Fruit fly (Drosophila melanogaster) whole organism: ENCODE data around the gene fray.

ENCODE experiments used
- CG8478 ChIP-seq: fragments of >200 bp; optimal IDR thresholded peaks from 2 replicates; lab custom pipeline; 2018; ENCODE audit warnings: inconsistent platforms
- Dll ChIP-seq: fragments of >200 bp; optimal IDR thresholded peaks from 2 replicates; lab custom pipeline; 2017
- EcR ChIP-seq, 2 experiments: fragments of >200 bp; optimal IDR thresholded peaks; 2 replicates each; lab custom pipeline; 2017; ENCODE audit warnings: missing biosample characterization in 2 of 2, missing genetic modification characterization in 2 of 2, missing genetic modification reagents in 2 of 2
- pan ChIP-seq: fragments of >200 bp; optimal IDR thresholded peaks from 2 replicates; lab custom pipeline; 2017
- psq ChIP-seq: fragments of >200 bp; optimal IDR thresholded peaks from 2 replicates; lab custom pipeline; 2017
- usp ChIP-seq: fragments of >200 bp; optimal IDR thresholded peaks from 2 replicates; lab custom pipeline; 2017; ENCODE audit warnings: missing biosample characterization, missing genetic modification characterization, mixed read lengths

Gene fray

dm6 chr3R:18572845-18573490, at the start of gene fray, which contains the start of gene CG7694:
fray (plus strand) TSS chr3R:18573091.
CG7694 (plus strand) TSS chr3R:18573091.
- TF ChIP-seq pan (lab: Kevin White, UChicago) (no peak), psq (lab: Kevin White, UChicago) (no peak), EcR (GFP tag; optimal IDR thresholded peaks at IDR 0.05; lab: Kevin White, UChicago) (no peak), Dll (lab: Kevin White, UChicago) (no peak), usp (GFP tag; lab: Kevin White, UChicago) (no peak), CG8478 (lab: Kevin White, UChicago) (no peak)

- TF ChIP-seq Dll (lab: Kevin White, UChicago) (no peak), EcR (GFP tag; optimal IDR thresholded peaks at IDR 0.05; lab: Kevin White, UChicago) (no peak), CG8478 (lab: Kevin White, UChicago) (no peak)
These were observed 27.4 kb upstream of the fray start, which contains the start of gene fru for dm6 chr3R:18545486-18545885. fru (minus strand) TSS chr3R:18545586.

dm6 chr3R:18546159-18546558, 26.7 kb upstream of the fray start:
- TF ChIP-seq CG8478 (lab: Kevin White, UChicago) (no peak), usp (GFP tag; lab: Kevin White, UChicago) (no peak), EcR (GFP tag; optimal IDR thresholded peaks at IDR 0.05; lab: Kevin White, UChicago) (no peak), pan (lab: Kevin White, UChicago) (no peak), psq (lab: Kevin White, UChicago) (no peak), Dll (lab: Kevin White, UChicago) (no peak)

dm6 chr3R:18546972-18547371, 25.9 kb upstream of the fray start:
- no peak for TF ChIP-seq pan (lab: Kevin White, UChicago)
- TF ChIP-seq usp (GFP tag; lab: Kevin White, UChicago), result no peak
- no peak for TF ChIP-seq CG8478 (lab: Kevin White, UChicago)
- no peak for TF ChIP-seq psq (lab: Kevin White, UChicago)
- no peak for TF ChIP-seq Dll (lab: Kevin White, UChicago)
- TF ChIP-seq EcR (GFP tag; optimal IDR thresholded peaks at IDR 0.05; lab: Kevin White, UChicago), result no peak

dm6 chr3R:18548787-18549186, 24.1 kb upstream of the fray start:
- TF ChIP-seq psq (lab: Kevin White, UChicago) (no peak), usp (GFP tag; lab: Kevin White, UChicago) (no peak), EcR (GFP tag; optimal IDR thresholded peaks at IDR 0.05; lab: Kevin White, UChicago) (no peak), CG8478 (lab: Kevin White, UChicago) (no peak)

- TF ChIP-seq EcR (GFP tag; optimal IDR thresholded peaks at IDR 0.05; lab: Kevin White, UChicago) (no peak), pan (lab: Kevin White, UChicago) (no peak), psq (lab: Kevin White, UChicago) (no peak), Dll (lab: Kevin White, UChicago) (no peak), CG8478 (lab: Kevin White, UChicago) (no peak), usp (GFP tag; lab: Kevin White, UChicago) (no peak)
These were observed 13.3 kb upstream of the fray start, which contains the start of gene CG7691 for dm6 chr3R:18559569-18559968. CG7691 (plus strand) TSS chr3R:18559869.

dm6 chr3R:18565073-18565472, 7.8 kb upstream of the fray start, which contains the start of the genes CG43210 and hemo:
CG43210 (minus strand) TSS chr3R:18565173.
hemo (minus strand) TSS chr3R:18565173.
- TF ChIP-seq EcR (GFP tag; optimal IDR thresholded peaks at IDR 0.05; lab: Kevin White, UChicago) (no peak), pan (lab: Kevin White, UChicago) (no peak), Dll (lab: Kevin White, UChicago) (no peak), usp (GFP tag; lab: Kevin White, UChicago) (no peak), CG8478 (lab: Kevin White, UChicago) (no peak), psq (lab: Kevin White, UChicago) (no peak)

dm6 chr3R:18572240-18572803, 569 bp upstream of the fray start:
- TF ChIP-seq Dll (lab: Kevin White, UChicago), result no peak
- no peak for TF ChIP-seq CG8478 (lab: Kevin White, UChicago)
- no peak for TF ChIP-seq EcR (GFP tag; optimal IDR thresholded peaks at IDR 0.05; lab: Kevin White, UChicago)
- no peak for TF ChIP-seq psq (lab: Kevin White, UChicago)
- TF ChIP-seq pan (lab: Kevin White, UChicago), result no peak
- no peak for TF ChIP-seq usp (GFP tag; lab: Kevin White, UChicago)

dm6 chr3R:18573699-18574259, 888 bp downstream of the fray start:
- TF ChIP-seq CG8478 (lab: Kevin White, UChicago), result no peak
- no peak for TF ChIP-seq pan (lab: Kevin White, UChicago)
- no peak for TF ChIP-seq psq (lab: Kevin White, UChicago)
- TF ChIP-seq Dll (lab: Kevin White, UChicago), result no peak
- no peak for TF ChIP-seq usp (GFP tag; lab: Kevin White, UChicago)
- no peak for TF ChIP-seq EcR (GFP tag; optimal IDR thresholded peaks at IDR 0.05; lab: Kevin White, UChicago)

- TF ChIP-seq Dll (lab: Kevin White, UChicago) (no peak), EcR (GFP tag; optimal IDR thresholded peaks at IDR 0.05; lab: Kevin White, UChicago) (no peak), psq (lab: Kevin White, UChicago) (no peak), CG8478 (lab: Kevin White, UChicago) (no peak), pan (lab: Kevin White, UChicago) (no peak), usp (GFP tag; lab: Kevin White, UChicago) (no peak)
These were observed 5.0 kb downstream of the fray start for dm6 chr3R:18577739-18578417.
